Fruit fly (Drosophila melanogaster): ENCODE measurements around the gene CG42507.

Gene CG42507

DNA sequence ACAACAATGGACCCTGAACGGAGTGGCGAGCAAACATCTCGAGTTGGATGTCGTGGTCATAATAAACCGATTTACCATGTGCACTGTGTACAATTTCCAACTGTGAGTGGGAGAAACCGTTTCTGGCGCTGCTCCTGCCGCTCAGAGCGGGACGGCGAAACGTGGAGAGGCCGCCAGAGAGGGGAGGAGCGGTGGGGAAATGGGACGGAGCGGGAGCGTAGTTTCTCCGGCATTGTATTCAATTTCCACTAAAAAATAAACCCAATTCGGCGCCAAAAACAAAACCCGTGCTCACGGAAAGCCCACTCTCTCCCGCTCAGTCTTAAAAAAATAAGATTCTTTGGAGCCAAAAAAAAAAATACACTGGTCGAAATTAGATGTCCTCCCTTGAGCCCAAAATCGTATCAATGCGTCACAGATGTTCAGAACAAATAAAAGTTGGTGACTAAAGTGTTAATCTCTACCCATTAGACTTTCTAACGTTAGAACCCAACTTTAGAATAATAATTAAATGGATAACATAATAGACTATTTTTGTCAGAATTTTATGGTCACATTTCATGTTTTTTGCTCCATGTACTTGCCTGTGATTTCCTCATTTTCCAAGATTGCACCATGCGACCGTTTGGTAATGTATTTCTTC lies 2.3 kb upstream of the CG42507 start (continued):
- peak; percentile 66 for TF ChIP-seq ab (GFP tag; optimal IDR thresholded peaks at IDR 0.05)
- 0 out of 3 replicates have a peak, but pooled peaks have one; percentile 55 for TF ChIP-seq mld (GFP tag; IDR thresholded peaks at IDR 0.05; ENCODE audit: partially characterized antibody)
- no peak; the same call in 1 of the 2 replicates for TF ChIP-seq Bgb (GFP tag; IDR thresholded peaks at IDR 0.05; ENCODE audit: partially characterized antibody)
- no peak for TF ChIP-seq CG14860 (GFP tag; IDR thresholded peaks at IDR 0.05; ENCODE audit: partially characterized antibody)
- no peak for TF ChIP-seq p53 (GFP tag; optimal IDR thresholded peaks at IDR 0.05)
- TF ChIP-seq CG3163 (GFP tag; optimal IDR thresholded peaks at IDR 0.05): peak; percentile 71
- peak; percentile 76 for TF ChIP-seq CG9215 (GFP tag; IDR thresholded peaks at IDR 0.05)
- peak; percentile 70 for TF ChIP-seq gsb-n (tag; optimal IDR thresholded peaks at IDR 0.05)
- TF ChIP-seq CG7987 (GFP tag; optimal IDR thresholded peaks at IDR 0.05): no peak
- TF ChIP-seq tx (GFP tag; optimal IDR thresholded peaks at IDR 0.05): peak; percentile 23
- no peak for TF ChIP-seq Gsc (GFP tag; IDR thresholded peaks at IDR 0.05)
- peak; percentile 38 for TF ChIP-seq CG17829 (tag; optimal IDR thresholded peaks at IDR 0.05)
- TF ChIP-seq onecut (GFP tag; IDR thresholded peaks at IDR 0.05): peak; percentile 57
- peak; percentile 31 for TF ChIP-seq shn (GFP tag; optimal IDR thresholded peaks at IDR 0.05)
- TF ChIP-seq CG3995 (GFP tag; optimal IDR thresholded peaks at IDR 0.05): peak; percentile 68
- TF ChIP-seq bcd (GFP tag; optimal IDR thresholded peaks at IDR 0.05): peak; percentile 67
- TF ChIP-seq sr (GFP tag; IDR thresholded peaks at IDR 0.05): no peak; the same call in 2 of the 3 replicates
- TF ChIP-seq eve (GFP tag; optimal IDR thresholded peaks at IDR 0.05): peak in 1 of 2 experiments; percentile 90
- peak; percentile 18 for TF ChIP-seq cg (GFP tag; optimal IDR thresholded peaks at IDR 0.05)
- 0 out of 3 replicates have a peak, but pooled peaks have one; percentile 35 for TF ChIP-seq ase (GFP tag; IDR thresholded peaks at IDR 0.05)
- peak; percentile 93 for TF ChIP-seq zf30C (GFP tag; optimal IDR thresholded peaks at IDR 0.05)
- peak; percentile 79 for TF ChIP-seq CG30403 (GFP tag; optimal IDR thresholded peaks at IDR 0.05)
- peak; percentile 41 for TF ChIP-seq BtbVII (GFP tag; optimal IDR thresholded peaks at IDR 0.05)
- TF ChIP-seq ash1 (GFP tag; optimal IDR thresholded peaks at IDR 0.05): no peak
- TF ChIP-seq Ets97D (GFP tag; optimal IDR thresholded peaks at IDR 0.05): no peak
- peak; percentile 65 for TF ChIP-seq CG30431 (GFP tag; optimal IDR thresholded peaks at IDR 0.05)
- peak; percentile 52 for TF ChIP-seq CG17568 (GFP tag; optimal IDR thresholded peaks at IDR 0.05)
- TF ChIP-seq CG10267 (tag; optimal IDR thresholded peaks at IDR 0.05): peak; percentile 50
- TF ChIP-seq luna (GFP tag; optimal IDR thresholded peaks at IDR 0.05): peak; percentile 0
- no peak for TF ChIP-seq CG17612 (GFP tag; IDR thresholded peaks at IDR 0.05)
- peak; percentile 17; the same call in 1 of the 3 replicates for TF ChIP-seq CG14050 (GFP tag; IDR thresholded peaks at IDR 0.05)
- TF ChIP-seq rib (GFP tag; IDR thresholded peaks at IDR 0.05): no peak
- no peak for TF ChIP-seq CG8478 (optimal IDR thresholded peaks at IDR 0.05)
- peak; percentile 40; the same call in 1 of the 2 replicates for TF ChIP-seq Ada2b (GFP tag; IDR thresholded peaks at IDR 0.05)
- TF ChIP-seq inv (GFP tag; IDR thresholded peaks at IDR 0.05; ENCODE audit: partially characterized antibody): peak; percentile 11; the same call in 1 of the 2 replicates
- peak; percentile 57 for TF ChIP-seq CG13775 (GFP tag; optimal IDR thresholded peaks at IDR 0.05)
- TF ChIP-seq cwo (GFP tag; optimal IDR thresholded peaks at IDR 0.05): peak; percentile 36
- TF ChIP-seq Elba2 (GFP tag; optimal IDR thresholded peaks at IDR 0.05): no peak
- TF ChIP-seq CG12236 (GFP tag; optimal IDR thresholded peaks at IDR 0.05): peak; percentile 22
- TF ChIP-seq Rx (GFP tag; IDR thresholded peaks at IDR 0.05): peak; percentile 26; the same call in 1 of the 2 replicates
- TF ChIP-seq CG7963 (GFP tag; IDR thresholded peaks at IDR 0.05; ENCODE audit: partially characterized antibody): no peak
- peak; percentile 12 for TF ChIP-seq CG9797 (GFP tag; optimal IDR thresholded peaks at IDR 0.05)
- TF ChIP-seq HmgD (GFP tag; optimal IDR thresholded peaks at IDR 0.05): no peak
- no peak for TF ChIP-seq vnd (GFP tag; IDR thresholded peaks at IDR 0.05; ENCODE audit: partially characterized antibody)
- TF ChIP-seq wek (GFP tag; optimal IDR thresholded peaks at IDR 0.05): no peak
- peak; percentile 76 for TF ChIP-seq CG7839 (tag; optimal IDR thresholded peaks at IDR 0.05)
- TF ChIP-seq CG17359 (tag; optimal IDR thresholded peaks at IDR 0.05): peak; percentile 81
- peak; percentile 69 for TF ChIP-seq bab2 (GFP tag; optimal IDR thresholded peaks at IDR 0.05)
- TF ChIP-seq CG7357 (GFP tag; IDR thresholded peaks at IDR 0.05): no peak; the same call in 2 of the 3 replicates
- TF ChIP-seq scrt (GFP tag; optimal IDR thresholded peaks at IDR 0.05): no peak
